Fruit fly (Drosophila melanogaster) whole organism, embryonic: ENCODE measurements around the gene Lnk.

Source experiments
- Asciz ChIP-seq: fragments of 200-800 bp; sonication (Bioruptor generic); optimal IDR thresholded peaks from 2 replicates; lab custom pipeline; 2017; ENCODE audit warnings: missing biosample characterization, mild to moderate bottlenecking, missing genetic modification characterization, missing genetic modification reagents
- BtbVII ChIP-seq: fragments of 200-800 bp; sonication (Bioruptor generic); optimal IDR thresholded peaks from 3 replicates; lab custom pipeline; 2017; ENCODE audit warnings: missing biosample characterization, mild to moderate bottlenecking, missing genetic modification characterization
- CG10147 ChIP-seq: fragments of 200-800 bp; sonication (Bioruptor generic); optimal IDR thresholded peaks from 2 replicates; lab custom pipeline; 2019; ENCODE audit warnings: missing biosample characterization, mild to moderate bottlenecking, missing genetic modification characterization, moderate library complexity
- CG1024 ChIP-seq: fragments of 200-800 bp; sonication (Bioruptor generic); IDR thresholded peaks from 2 replicates; pipeline ENCODE4 v1.3.6; 2022; ENCODE audit warnings: missing biosample characterization, missing genetic modification characterization
- CG11247 ChIP-seq: fragments of 200-800 bp; sonication (Bioruptor generic); IDR thresholded peaks from 2 replicates; pipeline ENCODE4 v1.3.6; 2022; ENCODE audit warnings: missing biosample characterization, missing genetic modification characterization
- CG11456 ChIP-seq: fragments of 200-800 bp; sonication (Bioruptor generic); IDR thresholded peaks from 3 replicates; pipeline ENCODE4 v1.3.6; 2022; ENCODE audit warnings: missing biosample characterization, missing genetic modification characterization
- CG13296 ChIP-seq: fragments of 200-800 bp; sonication (Bioruptor generic); optimal IDR thresholded peaks from 3 replicates; lab custom pipeline; 2018; ENCODE audit warnings: missing biosample characterization, mild to moderate bottlenecking, missing genetic modification characterization
- CG13424 ChIP-seq: fragments of 200-800 bp; sonication (Bioruptor generic); optimal IDR thresholded peaks from 2 replicates; lab custom pipeline; 2019; ENCODE audit warnings: missing biosample characterization, mild to moderate bottlenecking, missing genetic modification characterization, moderate library complexity
- CG17328 ChIP-seq: fragments of 200-800 bp; sonication (Bioruptor generic); IDR thresholded peaks from 2 replicates; pipeline ENCODE4 v1.3.6; 2022; ENCODE audit warnings: missing biosample characterization, missing genetic modification characterization
- CG1832 ChIP-seq: fragments of 200-800 bp; sonication (Bioruptor generic); optimal IDR thresholded peaks from 2 replicates; lab custom pipeline; 2017; ENCODE audit warnings: missing biosample characterization, mild to moderate bottlenecking, missing genetic modification characterization, inconsistent platforms
- CG2199 ChIP-seq: fragments of 200-800 bp; sonication (Bioruptor generic); IDR thresholded peaks from 3 replicates; pipeline ENCODE4 v1.3.6; 2022; ENCODE audit warnings: missing biosample characterization, missing genetic modification characterization
- CG34376 ChIP-seq: fragments of 200-800 bp; sonication (Bioruptor generic); optimal IDR thresholded peaks from 2 replicates; lab custom pipeline; 2018; ENCODE audit warnings: missing biosample characterization, mild to moderate bottlenecking, missing genetic modification characterization
- CG6854 ChIP-seq: fragments of 200-800 bp; sonication (Bioruptor generic); optimal IDR thresholded peaks from 3 replicates; lab custom pipeline; 2017; ENCODE audit warnings: missing biosample characterization, mild to moderate bottlenecking, missing genetic modification characterization
- CG7556 ChIP-seq: fragments of 200-800 bp; sonication (Bioruptor generic); optimal IDR thresholded peaks from 2 replicates; lab custom pipeline; 2017; ENCODE audit warnings: missing biosample characterization, mild to moderate bottlenecking, missing genetic modification characterization
- CG7839 ChIP-seq: fragments of 200-800 bp; sonication (Bioruptor generic); optimal IDR thresholded peaks from 3 replicates; lab custom pipeline; 2018; ENCODE audit warnings: missing biosample characterization, mild to moderate bottlenecking, missing genetic modification characterization, moderate library complexity
- CG9215 ChIP-seq: fragments of 200-800 bp; sonication (Bioruptor generic); IDR thresholded peaks from 2 replicates; pipeline ENCODE4 v1.3.6; 2022; ENCODE audit warnings: missing biosample characterization, missing genetic modification characterization
- CG9727 ChIP-seq: fragments of 200-800 bp; sonication (Bioruptor generic); optimal IDR thresholded peaks from 3 replicates; lab custom pipeline; 2017; ENCODE audit warnings: missing biosample characterization, mild to moderate bottlenecking, missing genetic modification characterization
- CG9797 ChIP-seq: fragments of 200-800 bp; sonication (Bioruptor generic); optimal IDR thresholded peaks from 3 replicates; lab custom pipeline; 2018; ENCODE audit warnings: missing biosample characterization, mild to moderate bottlenecking, missing genetic modification characterization
- Dbx ChIP-seq: fragments of 200-800 bp; sonication (Bioruptor generic); IDR thresholded peaks from 3 replicates; pipeline ENCODE4 v1.3.6; 2022; ENCODE audit warnings: missing biosample characterization, missing genetic modification characterization
- Fer3 ChIP-seq: fragments of 200-800 bp; sonication (Bioruptor generic); optimal IDR thresholded peaks from 2 replicates; lab custom pipeline; 2018; ENCODE audit warnings: missing biosample characterization, mild to moderate bottlenecking, missing genetic modification characterization, moderate library complexity
- Hmr ChIP-seq: fragments of 200-800 bp; sonication (Bioruptor generic); optimal IDR thresholded peaks from 3 replicates; lab custom pipeline; 2017; ENCODE audit warnings: mild to moderate bottlenecking, missing biosample characterization, missing genetic modification reagents, missing genetic modification characterization
- NC2β ChIP-seq: fragments of 200-800 bp; sonication (Bioruptor generic); optimal IDR thresholded peaks from 2 replicates; lab custom pipeline; 2016; ENCODE audit warnings: missing biosample characterization, missing genetic modification characterization
- Ptx1 ChIP-seq: fragments of 200-800 bp; sonication (Bioruptor generic); IDR thresholded peaks from 2 replicates; pipeline ENCODE4 v1.3.6; 2022; ENCODE audit warnings: missing biosample characterization, missing genetic modification characterization
- Rfx ChIP-seq: fragments of 200-800 bp; sonication (Bioruptor generic); IDR thresholded peaks from 2 replicates; pipeline ENCODE4 v1.3.6; 2022; ENCODE audit warnings: missing biosample characterization, missing genetic modification characterization
- Stat92E ChIP-seq, 3 experiments: fragments of >200 bp in 2 of 3; fragments of 200-800 bp in 1 of 3; sonication (Bioruptor generic) in 1 of 3; optimal IDR thresholded peaks; 2 replicates each; lab custom pipeline; 2017 to 2019; ENCODE audit warnings: missing biosample characterization in 3 of 3, missing genetic modification characterization in 3 of 3, mild to moderate bottlenecking in 1 of 3, moderate library complexity in 1 of 3
- abd-A ChIP-seq: fragments of 200-800 bp; sonication (Bioruptor generic); optimal IDR thresholded peaks from 3 replicates; lab custom pipeline; 2019; ENCODE audit warnings: missing biosample characterization, mild to moderate bottlenecking, missing genetic modification characterization, moderate library complexity
- ac ChIP-seq: fragments of 200-800 bp; sonication (Bioruptor generic); optimal IDR thresholded peaks from 3 replicates; lab custom pipeline; 2017; ENCODE audit warnings: missing biosample characterization, mild to moderate bottlenecking, missing genetic modification characterization
- ap ChIP-seq: fragments of 200-800 bp; sonication (Bioruptor generic); IDR thresholded peaks from 2 replicates; pipeline ENCODE4 v1.3.6; 2022; ENCODE audit warnings: missing biosample characterization, missing genetic modification characterization
- caup ChIP-seq: fragments of 200-800 bp; sonication (Bioruptor generic); optimal IDR thresholded peaks from 3 replicates; lab custom pipeline; 2017; ENCODE audit warnings: missing biosample characterization, mild to moderate bottlenecking, missing genetic modification characterization, moderate library complexity; ENCODE audit not compliant: severe bottlenecking
- cwo ChIP-seq: fragments of 200-800 bp; sonication (Bioruptor generic); optimal IDR thresholded peaks from 3 replicates; lab custom pipeline; 2017; ENCODE audit warnings: missing biosample characterization, missing genetic modification characterization, mild to moderate bottlenecking, moderate library complexity, missing genetic modification reagents
- danr ChIP-seq: fragments of 200-800 bp; sonication (Bioruptor generic); IDR thresholded peaks from 2 replicates; pipeline ENCODE4 v1.3.6; 2022; ENCODE audit warnings: missing biosample characterization, missing genetic modification characterization
- dmrt99B ChIP-seq: fragments of 200-800 bp; sonication (Bioruptor generic); optimal IDR thresholded peaks from 2 replicates; lab custom pipeline; 2018; ENCODE audit warnings: missing biosample characterization, mild to moderate bottlenecking, missing genetic modification characterization, moderate library complexity
- dysf ChIP-seq: fragments of 200-800 bp; sonication (Bioruptor generic); IDR thresholded peaks from 3 replicates; pipeline ENCODE4 v1.3.6; 2022; ENCODE audit warnings: missing biosample characterization, missing genetic modification characterization
- eve ChIP-seq, 2 experiments: fragments of >200 bp; optimal IDR thresholded peaks; 2 replicates each; lab custom pipeline; 2017; ENCODE audit warnings: missing biosample characterization in 2 of 2, missing genetic modification characterization in 2 of 2
- gem ChIP-seq: fragments of 200-800 bp; sonication (Bioruptor generic); optimal IDR thresholded peaks from 2 replicates; lab custom pipeline; 2019; ENCODE audit warnings: missing biosample characterization, mild to moderate bottlenecking, missing genetic modification characterization, moderate library complexity
- gt ChIP-seq: fragments of 200-800 bp; sonication (Bioruptor generic); IDR thresholded peaks from 2 replicates; pipeline ENCODE4 v1.3.6; 2022; ENCODE audit warnings: missing biosample characterization, missing genetic modification characterization
- klu ChIP-seq: fragments of 200-800 bp; sonication (Bioruptor generic); IDR thresholded peaks from 2 replicates; pipeline ENCODE4 v1.3.6; 2022; ENCODE audit warnings: missing biosample characterization, missing genetic modification characterization
- lab ChIP-seq: fragments of 200-800 bp; sonication (Bioruptor generic); optimal IDR thresholded peaks from 3 replicates; lab custom pipeline; 2017; ENCODE audit warnings: missing biosample characterization, missing genetic modification characterization, mild to moderate bottlenecking, moderate library complexity, missing genetic modification reagents
- lmd ChIP-seq: fragments of 200-800 bp; sonication (Bioruptor generic); IDR thresholded peaks from 2 replicates; pipeline ENCODE4 v1.3.6; 2022; ENCODE audit warnings: missing biosample characterization, missing genetic modification characterization
- lov ChIP-seq, 2 experiments: fragments of 200-800 bp in 1 of 2; fragments of >200 bp in 1 of 2; sonication (Bioruptor generic) in 1 of 2; IDR thresholded peaks in 1 of 2; optimal IDR thresholded peaks in 1 of 2; 2 replicates in 1 of 2; 3 replicates in 1 of 2; pipeline versions ENCODE4 v1.3.6 to Lab custom; 2017 to 2022; ENCODE audit warnings: missing biosample characterization in 1 of 2, missing genetic modification characterization in 1 of 2
- oc ChIP-seq: fragments of 200-800 bp; sonication (Bioruptor generic); optimal IDR thresholded peaks from 2 replicates; lab custom pipeline; 2018; ENCODE audit warnings: missing biosample characterization, mild to moderate bottlenecking, missing genetic modification characterization, moderate library complexity
- pan ChIP-seq, 4 experiments: fragments of >200 bp in 3 of 4; fragments of 200-800 bp in 1 of 4; sonication (Bioruptor generic) in 1 of 4; optimal IDR thresholded peaks in 3 of 4; IDR thresholded peaks in 1 of 4; 2 replicates each; pipeline versions ENCODE4 v1.3.6 to Lab custom; 2017 to 2022; ENCODE audit warnings: missing biosample characterization in 2 of 4, missing genetic modification characterization in 2 of 4, mixed read lengths in 1 of 4
- pzg ChIP-seq: fragments of 200-800 bp; sonication (Bioruptor generic); optimal IDR thresholded peaks from 3 replicates; lab custom pipeline; 2018; ENCODE audit warnings: missing biosample characterization, mild to moderate bottlenecking, missing genetic modification characterization, moderate library complexity
- row ChIP-seq: fragments of 200-800 bp; sonication (Bioruptor generic); IDR thresholded peaks from 3 replicates; pipeline ENCODE4 v1.3.6; 2022; ENCODE audit warnings: missing biosample characterization, missing genetic modification characterization
- slbo ChIP-seq: fragments of 200-800 bp; sonication (Bioruptor generic); IDR thresholded peaks from 2 replicates; pipeline ENCODE4 v1.3.6; 2022; ENCODE audit warnings: missing biosample characterization, missing genetic modification characterization
- ssp ChIP-seq: fragments of 200-800 bp; sonication (Bioruptor generic); IDR thresholded peaks from 2 replicates; pipeline ENCODE4 v1.3.6; 2022; ENCODE audit warnings: missing biosample characterization, missing genetic modification characterization
- tup ChIP-seq: fragments of 200-800 bp; sonication (Bioruptor generic); optimal IDR thresholded peaks from 2 replicates; lab custom pipeline; 2016; ENCODE audit warnings: missing biosample characterization, mild to moderate bottlenecking, missing genetic modification characterization, moderate library complexity
- usp ChIP-seq: fragments of >200 bp; optimal IDR thresholded peaks from 2 replicates; lab custom pipeline; 2017; ENCODE audit warnings: missing biosample characterization, missing genetic modification characterization

Lnk gene

dm6 chr3R:25854825-25855224 is 33.5 kb upstream of the Lnk start (continued):
- TF ChIP-seq lab = peak; percentile 55
- 0 out of 2 replicates have a peak, but pooled peaks have one; percentile 12 for TF ChIP-seq CG11247
- no peak for TF ChIP-seq CG1024
- peak; percentile 49; the same call in 1 of the 2 replicates for TF ChIP-seq slbo (GFP tag; lab: Robert Waterston, UW)
- peak; percentile 51 for TF ChIP-seq Hmr (GFP tag; lab: Kevin White, UChicago)
- no peak for TF ChIP-seq Stat92E (GFP tag; optimal IDR thresholded peaks at IDR 0.05; lab: Kevin White, UChicago)
- TF ChIP-seq CG13424 (tag; lab: Kevin White, UChicago) = peak; percentile 18
- TF ChIP-seq pzg (GFP tag; lab: Kevin White, UChicago) = no peak
- TF ChIP-seq eve (GFP tag; optimal IDR thresholded peaks at IDR 0.05; lab: Kevin White, UChicago) = peak in 1 of 2 experiments; percentile 41
- 0 out of 2 replicates have a peak, but pooled peaks have one; percentile 7 for TF ChIP-seq danr (GFP tag; lab: Robert Waterston, UW)
- peak; percentile 24 for TF ChIP-seq CG13296 (GFP tag; lab: Kevin White, UChicago)
- TF ChIP-seq CG17328 = 0 out of 2 replicates have a peak, but pooled peaks have one; percentile 18
- TF ChIP-seq gt (GFP tag; lab: Robert Waterston, UW) = no peak
- TF ChIP-seq caup = peak; percentile 29
- TF ChIP-seq ac = no peak
- TF ChIP-seq CG9727 (GFP tag; lab: Kevin White, UChicago) = peak; percentile 11
- no peak for TF ChIP-seq ap (GFP tag; lab: Robert Waterston, UW)
- TF ChIP-seq gem (tag; lab: Kevin White, UChicago) = peak; percentile 46
- TF ChIP-seq oc (tag; lab: Kevin White, UChicago) = no peak
- TF ChIP-seq CG7839 (tag; lab: Kevin White, UChicago) = peak; percentile 33
- TF ChIP-seq Asciz (GFP tag; lab: Kevin White, UChicago) = no peak
- peak; percentile 48; the same call in 1 of the 2 replicates for TF ChIP-seq Rfx (GFP tag; lab: Robert Waterston, UW)
- TF ChIP-seq CG34376 (GFP tag; lab: Kevin White, UChicago) = no peak
- TF ChIP-seq CG9215 (GFP tag; lab: Robert Waterston, UW) = 0 out of 2 replicates have a peak, but pooled peaks have one; percentile 12
- peak; percentile 17; the same call in 1 of the 2 replicates for TF ChIP-seq ssp (GFP tag; lab: Robert Waterston, UW)
- TF ChIP-seq tup = no peak
- no peak for TF ChIP-seq CG2199
- peak; percentile 34 for TF ChIP-seq CG7556
- peak; percentile 20 for TF ChIP-seq BtbVII (GFP tag; lab: Kevin White, UChicago)
- TF ChIP-seq cwo (GFP tag; lab: Kevin White, UChicago) = peak; percentile 25
- TF ChIP-seq Dbx (GFP tag; lab: Robert Waterston, UW) = peak; percentile 58; the same call in 1 of the 3 replicates
- TF ChIP-seq dysf = peak; percentile 54; the same call in 1 of the 3 replicates
- no peak for TF ChIP-seq klu (GFP tag; lab: Robert Waterston, UW)
- no peak for TF ChIP-seq CG1832
- TF ChIP-seq abd-A = peak; percentile 55
- peak; percentile 23 for TF ChIP-seq CG6854
- no peak for TF ChIP-seq usp
- TF ChIP-seq dmrt99B (tag; lab: Kevin White, UChicago) = peak; percentile 35
- TF ChIP-seq CG10147 (GFP tag; lab: Kevin White, UChicago) = peak; percentile 25
- peak; percentile 14 for TF ChIP-seq Fer3 (tag; lab: Kevin White, UChicago)
- TF ChIP-seq pan (optimal IDR thresholded peaks at IDR 0.05; lab: Kevin White, UChicago) = no peak
- TF ChIP-seq pan (GFP tag; optimal IDR thresholded peaks at IDR 0.05 in 1 of 2, IDR thresholded peaks at IDR 0.05 in 1 of 2) = peak in 1 of 2 experiments; percentile 40
- TF ChIP-seq CG11456 (GFP tag; lab: Robert Waterston, UW) = no peak
- TF ChIP-seq lov (optimal IDR thresholded peaks at IDR 0.05; lab: Kevin White, UChicago) = no peak
- no peak for TF ChIP-seq lov (GFP tag; IDR thresholded peaks at IDR 0.05; lab: Robert Waterston, UW)
- TF ChIP-seq lmd = 0 out of 2 replicates have a peak, but pooled peaks have one; percentile 31
- TF ChIP-seq NC2β (GFP tag; lab: Kevin White, UChicago) = no peak
- no peak for TF ChIP-seq CG9797
- peak; percentile 16; the same call in 1 of the 2 replicates for TF ChIP-seq Ptx1 (GFP tag; lab: Robert Waterston, UW)
- peak; percentile 35; the same call in 1 of the 3 replicates for TF ChIP-seq row (GFP tag; lab: Robert Waterston, UW)
